Worm (Caenorhabditis elegans): ENCODE data around the gene F57F4.2.

Gene F57F4.2

ce11 chrV:6355412-6355811, 34.1 kb downstream of the F57F4.2 start:
- TF ChIP-seq egl-43 (GFP tag; IDR thresholded peaks at IDR 0.05) (0 out of 2 replicates have a peak, but pooled peaks have one; percentile 9), lin-1 (GFP tag; IDR thresholded peaks at IDR 0.05) (no peak), zip-2 (tag; optimal IDR thresholded peaks at IDR 0.05) (no peak), aha-1 (tag) (peak; percentile 29), nhr-42 (GFP tag; IDR thresholded peaks at IDR 0.05) (no peak), ztf-7 (tag; optimal IDR thresholded peaks at IDR 0.05) (no peak), arid-1 (GFP tag; conservative IDR thresholded peaks at IDR 0.05) (no peak), dmd-8 (GFP tag; IDR thresholded peaks at IDR 0.05) (no peak), F44E2.7 (GFP tag; IDR thresholded peaks at IDR 0.05) (no peak), dmd-6 (GFP tag; IDR thresholded peaks at IDR 0.05) (0 out of 2 replicates have a peak, but pooled peaks have one; percentile 1), set-16 (GFP tag; IDR thresholded peaks at IDR 0.05) (peak; percentile 62), nhr-111 (GFP tag; optimal IDR thresholded peaks at IDR 0.05) (no peak), madf-5 (GFP tag; IDR thresholded peaks at IDR 0.05) (no peak), mdt-29 (GFP tag; IDR thresholded peaks at IDR 0.05) (no peak), Y105C5A.15 (GFP tag; IDR thresholded peaks at IDR 0.05) (no peak), nhr-41 (GFP tag; IDR thresholded peaks at IDR 0.05) (no peak), nhr-28 (tag; optimal IDR thresholded peaks at IDR 0.05) (no peak), ctbp-1 (GFP tag; IDR thresholded peaks at IDR 0.05) (no peak), F37D6.2 (tag; optimal IDR thresholded peaks at IDR 0.05) (no peak)

ce11 chrV:6354786-6355185, 34.7 kb downstream of the F57F4.2 start:
- TF ChIP-seq nhr-28 (tag; optimal IDR thresholded peaks at IDR 0.05) (peak; percentile 26), mdt-29 (GFP tag; IDR thresholded peaks at IDR 0.05) (no peak), unc-62 (GFP tag; optimal IDR thresholded peaks at IDR 0.05 in 1 of 2) (peak in 1 of 2 experiments; percentile 13), unc-62 (tag; optimal IDR thresholded peaks at IDR 0.05) (no peak), dmd-9 (GFP tag; IDR thresholded peaks at IDR 0.05) (no peak), mes-2 (tag; optimal IDR thresholded peaks at IDR 0.05; ENCODE audit: poor library complexity, severe bottlenecking) (no peak)

- TF ChIP-seq lim-7 (GFP tag; IDR thresholded peaks at IDR 0.05) (no peak), nhr-42 (GFP tag; IDR thresholded peaks at IDR 0.05) (no peak), set-16 (GFP tag; IDR thresholded peaks at IDR 0.05) (peak; percentile 28; the same call in 1 of the 2 replicates), nhr-28 (tag; optimal IDR thresholded peaks at IDR 0.05) (peak; percentile 22), hlh-11 (tag; optimal IDR thresholded peaks at IDR 0.05) (peak; percentile 76), nhr-25 (tag; optimal IDR thresholded peaks at IDR 0.05; ENCODE audit: borderline replicate concordance, insufficient read depth) (peak; percentile 2), aha-1 (tag) (peak; percentile 78), mxl-3 (GFP tag; optimal IDR thresholded peaks at IDR 0.05) (peak; percentile 70), nhr-11 (tag; optimal IDR thresholded peaks at IDR 0.05) (no peak), ZK546.5 (tag; optimal IDR thresholded peaks at IDR 0.05) (no peak), nhr-102 (tag; optimal IDR thresholded peaks at IDR 0.05) (no peak), nhr-237 (tag; optimal IDR thresholded peaks at IDR 0.05) (no peak), snpc-4 (tag; optimal IDR thresholded peaks at IDR 0.05) (no peak), ceh-62 (tag; optimal IDR thresholded peaks at IDR 0.05) (no peak), nhr-48 (tag; optimal IDR thresholded peaks at IDR 0.05) (peak; percentile 79), hif-1 (tag; optimal IDR thresholded peaks at IDR 0.05) (no peak), mdl-1 (tag; optimal IDR thresholded peaks at IDR 0.05) (peak in 1 of 2 experiments; percentile 47)
Measured at ce11 chrV:6354202-6354601, 35.3 kb downstream of the F57F4.2 start.

- TF ChIP-seq mdl-1 (tag; optimal IDR thresholded peaks at IDR 0.05) (peak in 1 of 2 experiments; percentile 22), hlh-30 (tag; optimal IDR thresholded peaks at IDR 0.05; ENCODE audit: insufficient read depth) (peak; percentile 11), daf-8 (GFP tag; IDR thresholded peaks at IDR 0.05) (no peak), lin-38 (GFP tag; IDR thresholded peaks at IDR 0.05) (no peak), mxl-3 (GFP tag; optimal IDR thresholded peaks at IDR 0.05) (peak; percentile 51), hlh-11 (tag; optimal IDR thresholded peaks at IDR 0.05) (peak; percentile 25), set-16 (GFP tag; IDR thresholded peaks at IDR 0.05) (0 out of 2 replicates have a peak, but pooled peaks have one; percentile 7), aha-1 (tag) (no peak)
Measured at ce11 chrV:6353182-6353780, 36.3 kb downstream of the F57F4.2 start.

All from whole organism, L4 larva.